Worm (Caenorhabditis elegans) whole organism, L3 larva: ENCODE measurements around the gene gei-1.
A peak's percentile ranks its signal among the peaks of the same experiment; 100 is the strongest.

Experiments
- R02D3.7 ChIP-seq: fragments of 150-350 bp; optimal IDR thresholded peaks from 2 replicates; lab custom pipeline; 2014; ENCODE audit warnings: missing biosample characterization, missing genetic modification characterization
- ZK546.5 ChIP-seq: sonication (generic microtip); optimal IDR thresholded peaks from 2 replicates; lab custom pipeline; 2017; ENCODE audit warnings: missing biosample characterization, missing genetic modification characterization
- ama-1 ChIP-seq: fragments of 150-350 bp; optimal IDR thresholded peaks from 2 replicates; lab custom pipeline; 2018
- ceh-28 ChIP-seq: fragments of 150-350 bp; optimal IDR thresholded peaks from 2 replicates; lab custom pipeline; 2014; ENCODE audit warnings: missing biosample characterization, missing genetic modification reagents, missing genetic modification characterization
- daf-12 ChIP-seq: fragments of 150-350 bp; optimal IDR thresholded peaks from 2 replicates; lab custom pipeline; 2014; ENCODE audit warnings: missing biosample characterization, missing genetic modification reagents, missing genetic modification characterization
- egl-5 ChIP-seq: fragments of 150-350 bp; optimal IDR thresholded peaks from 2 replicates; lab custom pipeline; 2017; ENCODE audit warnings: missing biosample characterization, missing genetic modification reagents, missing genetic modification characterization, inconsistent platforms
- elt-3 ChIP-seq, 3 experiments: fragments of 150-350 bp in 1 of 3; sonication (generic microtip) in 2 of 3; optimal IDR thresholded peaks; 2 replicates in 2 of 3; 4 replicates in 1 of 3; lab custom pipeline; 2014 to 2017; ENCODE audit warnings: missing biosample characterization in 3 of 3, missing genetic modification characterization in 3 of 3
- fkh-10 ChIP-seq: sonication (generic microtip); optimal IDR thresholded peaks from 2 replicates; lab custom pipeline; 2017; ENCODE audit warnings: missing biosample characterization, missing genetic modification reagents, missing genetic modification characterization
- hmg-11 ChIP-seq: sonication (generic microtip); optimal IDR thresholded peaks from 2 replicates; lab custom pipeline; 2016; ENCODE audit warnings: missing genetic modification characterization, missing compliant biosample characterization
- lin-15B ChIP-seq: fragments of 150-350 bp; optimal IDR thresholded peaks from 2 replicates; lab custom pipeline; 2014; ENCODE audit warnings: missing biosample characterization, missing genetic modification characterization
- lin-39 ChIP-seq: fragments of 150-350 bp; optimal IDR thresholded peaks from 2 replicates; lab custom pipeline; 2018; ENCODE audit warnings: missing biosample characterization, missing genetic modification reagents, missing genetic modification characterization
- lsy-12 ChIP-seq: sonication (generic microtip); optimal IDR thresholded peaks from 2 replicates; lab custom pipeline; 2016; ENCODE audit warnings: mild to moderate bottlenecking, missing genetic modification characterization, missing compliant biosample characterization
- mdl-1 ChIP-seq: fragments of 150-350 bp; optimal IDR thresholded peaks from 2 replicates; lab custom pipeline; 2014; ENCODE audit warnings: missing biosample characterization, missing genetic modification characterization
- nfya-1 ChIP-seq: sonication (generic microtip); optimal IDR thresholded peaks from 2 replicates; lab custom pipeline; 2017; ENCODE audit warnings: missing genetic modification characterization, mild to moderate bottlenecking, missing compliant biosample characterization, antibody characterized with exemption, moderate library complexity; ENCODE audit not compliant: insufficient read depth
- nhr-12 ChIP-seq: fragments of 150-350 bp; optimal IDR thresholded peaks from 2 replicates; lab custom pipeline; 2014; ENCODE audit warnings: missing biosample characterization, missing genetic modification characterization
- nhr-23 ChIP-seq: fragments of 150-350 bp; optimal IDR thresholded peaks from 2 replicates; lab custom pipeline; 2014; ENCODE audit warnings: missing biosample characterization, missing genetic modification reagents, missing genetic modification characterization
- nhr-25 ChIP-seq: sonication (generic microtip); optimal IDR thresholded peaks from 2 replicates; lab custom pipeline; 2017; ENCODE audit warnings: missing biosample characterization, missing genetic modification characterization
- nhr-67 ChIP-seq: fragments of 150-350 bp; optimal IDR thresholded peaks from 2 replicates; lab custom pipeline; 2014; ENCODE audit warnings: missing biosample characterization, missing genetic modification characterization
- pha-4 ChIP-seq: fragments of 150-350 bp; optimal IDR thresholded peaks from 2 replicates; lab custom pipeline; 2014; ENCODE audit warnings: missing biosample characterization, missing genetic modification reagents, missing genetic modification characterization
- pqm-1 ChIP-seq: fragments of 150-350 bp; optimal IDR thresholded peaks from 2 replicates; lab custom pipeline; 2017; ENCODE audit warnings: missing biosample characterization, missing genetic modification characterization, inconsistent platforms
- skn-1 ChIP-seq: fragments of 150-350 bp; optimal IDR thresholded peaks from 2 replicates; lab custom pipeline; 2014; ENCODE audit warnings: missing biosample characterization, missing genetic modification characterization
- unc-39 ChIP-seq: sonication (generic microtip); optimal IDR thresholded peaks from 4 replicates; lab custom pipeline; 2017; ENCODE audit warnings: missing biosample characterization, missing genetic modification characterization
- ztf-4 ChIP-seq: fragments of 150-350 bp; optimal IDR thresholded peaks from 2 replicates; lab custom pipeline; 2014; ENCODE audit warnings: missing biosample characterization, missing genetic modification characterization

Gene gei-1

ce11 chrIII:3400444-3400843 lies 55.8 kb downstream of the gei-1 start:
- TF ChIP-seq ceh-28 (tag; lab: Kevin White, UChicago): no peak
- TF ChIP-seq unc-39: no peak
- TF ChIP-seq nhr-23 (tag; lab: Kevin White, UChicago): no peak
- no peak for TF ChIP-seq lsy-12 (tag; lab: Kevin White, UChicago)
- TF ChIP-seq ZK546.5 (tag; lab: Kevin White, UChicago): no peak
- no peak for TF ChIP-seq fkh-10
- TF ChIP-seq ztf-4 (tag; lab: Kevin White, UChicago): no peak
- no peak for TF ChIP-seq egl-5 (tag; lab: Kevin White, UChicago)
- no peak for TF ChIP-seq mdl-1 (tag; lab: Kevin White, UChicago)
- TF ChIP-seq R02D3.7 (tag; lab: Kevin White, UChicago): no peak
- no peak for TF ChIP-seq daf-12 (tag; lab: Kevin White, UChicago)

- TF ChIP-seq nhr-23 (tag; lab: Kevin White, UChicago): peak; percentile 48
- TF ChIP-seq nhr-67 (tag; lab: Kevin White, UChicago): no peak
- peak; percentile 53 for TF ChIP-seq lin-39 (tag; lab: Kevin White, UChicago)
- peak in 1 of 3 experiments; percentile 7 for TF ChIP-seq elt-3 (tag; optimal IDR thresholded peaks at IDR 0.05; lab: Kevin White, UChicago)
- no peak for TF ChIP-seq unc-39
- peak; percentile 80 for TF ChIP-seq nfya-1 (tag; lab: Kevin White, UChicago)
- TF ChIP-seq pqm-1: peak; percentile 2
- TF ChIP-seq nhr-25 (tag; lab: Kevin White, UChicago): peak; percentile 40
- TF ChIP-seq pha-4 (tag; lab: Kevin White, UChicago): peak; percentile 77
- peak; percentile 95 for TF ChIP-seq R02D3.7 (tag; lab: Kevin White, UChicago)
- TF ChIP-seq hmg-11 (tag; lab: Kevin White, UChicago): peak; percentile 33
- peak; percentile 73 for TF ChIP-seq lin-15B (tag; lab: Kevin White, UChicago)
- no peak for TF ChIP-seq skn-1 (tag; lab: Kevin White, UChicago)
These were observed 59.8 kb downstream of the gei-1 start, which contains the start of the genes npp-9 and F59A2.5 for ce11 chrIII:3404354-3404913. Gene npp-9, minus strand, starts transcription at chrIII:3404479. Gene F59A2.5, plus strand, starts transcription at chrIII:3404863.

- TF ChIP-seq ama-1 (peak; percentile 54), nhr-12 (no peak), skn-1 (tag; lab: Kevin White, UChicago) (no peak), nhr-25 (tag; lab: Kevin White, UChicago) (no peak)
These were observed 60.9 kb downstream of the gei-1 start, which contains the start of gene golg-4 for ce11 chrIII:3405535-3405934. Gene golg-4, plus strand, starts transcription at chrIII:3405568.
